Worm (Caenorhabditis elegans) whole organism, L1 larva: ENCODE results near the gene srh-7.

Experiments used
- alr-1 ChIP-seq: fragments of 200-800 bp; sonication (Bioruptor generic); optimal IDR thresholded peaks from 2 replicates; lab custom pipeline; 2018; ENCODE audit warnings: borderline replicate concordance, mild to moderate bottlenecking, missing genetic modification characterization, missing compliant biosample characterization
- ceh-63 ChIP-seq: fragments of 200-800 bp; sonication (Bioruptor generic); optimal IDR thresholded peaks from 2 replicates; lab custom pipeline; 2018; ENCODE audit warnings: mild to moderate bottlenecking, missing genetic modification characterization, missing compliant biosample characterization
- dpl-1 ChIP-seq, 3 experiments: fragments of 150-350 bp in 2 of 3; sonication (generic microtip) in 1 of 3; optimal IDR thresholded peaks; 2 replicates each; lab custom pipeline; 2014 to 2017; ENCODE audit warnings: missing biosample characterization in 3 of 3, missing genetic modification characterization in 3 of 3, missing genetic modification reagents in 3 of 3
- efl-1 ChIP-seq, 4 experiments: fragments of 150-350 bp; optimal IDR thresholded peaks in 3 of 4; peaks in 1 of 4; 1 replicate in 1 of 4; 2 replicates in 3 of 4; lab custom pipeline; 2014; ENCODE audit warnings: missing biosample characterization in 2 of 4, missing genetic modification characterization in 2 of 4, missing genetic modification reagents in 2 of 4
- egl-13 ChIP-seq: sonication (generic microtip); optimal IDR thresholded peaks from 2 replicates; lab custom pipeline; 2016; ENCODE audit warnings: missing genotype, missing genetic modification reagents, missing genetic modification characterization, missing compliant biosample characterization
- elt-2 ChIP-seq: sonication (generic microtip); optimal IDR thresholded peaks from 2 replicates; lab custom pipeline; 2016; ENCODE audit warnings: missing genetic modification characterization, mild to moderate bottlenecking, inconsistent platforms, missing compliant biosample characterization, missing genetic modification reagents
- fkh-8 ChIP-seq: sonication (generic microtip); optimal IDR thresholded peaks from 2 replicates; lab custom pipeline; 2016; ENCODE audit warnings: mild to moderate bottlenecking, missing genetic modification characterization, missing compliant biosample characterization
- hlh-17 ChIP-seq: fragments of 200-800 bp; sonication (Bioruptor generic); optimal IDR thresholded peaks from 2 replicates; lab custom pipeline; 2018; ENCODE audit warnings: missing genetic modification characterization, mild to moderate bottlenecking, missing compliant biosample characterization, moderate library complexity, borderline replicate concordance
- nhr-237 ChIP-seq: fragments of 150-350 bp; optimal IDR thresholded peaks from 2 replicates; lab custom pipeline; 2014; ENCODE audit warnings: missing biosample characterization, missing genetic modification characterization
- nhr-77 ChIP-seq: fragments of 150-350 bp; optimal IDR thresholded peaks from 2 replicates; lab custom pipeline; 2014; ENCODE audit warnings: missing biosample characterization, missing genetic modification characterization
- pqm-1 ChIP-seq: sonication (generic microtip); optimal IDR thresholded peaks from 3 replicates; lab custom pipeline; 2017; ENCODE audit warnings: missing biosample characterization, missing genetic modification characterization
- sox-4 ChIP-seq: sonication (generic microtip); optimal IDR thresholded peaks from 2 replicates; lab custom pipeline; 2016; ENCODE audit warnings: missing genetic modification characterization, missing compliant biosample characterization
- zag-1 ChIP-seq: fragments of 150-350 bp; optimal IDR thresholded peaks from 2 replicates; lab custom pipeline; 2014; ENCODE audit warnings: missing biosample characterization, missing genetic modification characterization

The srh-7 gene

DNA sequence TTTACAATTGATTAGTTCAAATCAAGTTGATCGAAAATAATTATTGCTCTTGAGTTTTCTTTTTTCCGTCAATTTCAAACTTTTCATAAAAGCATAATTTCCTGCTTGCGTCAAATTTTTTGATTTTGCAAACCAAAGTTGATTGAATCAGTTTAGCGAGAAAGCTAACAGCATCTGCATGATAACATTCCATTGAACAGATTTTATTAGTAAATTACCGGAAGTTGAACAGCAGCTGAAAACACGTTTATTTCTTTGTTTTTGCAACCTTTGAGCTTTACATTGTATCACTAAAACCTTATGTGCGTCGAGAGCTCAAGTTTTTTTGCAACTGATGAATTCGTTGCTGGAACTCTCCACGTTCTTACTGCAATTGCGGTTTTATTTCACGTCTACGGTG is 39.5 kb downstream of the srh-7 start, which contains the start of gene srh-169:
TSS of gene srh-169 (plus strand) at position 301 of the 400 bp plus-strand sequence.
- no peak for TF ChIP-seq ceh-63 (GFP tag; lab: Kevin White, UChicago)
- no peak for TF ChIP-seq dpl-1 (GFP tag; optimal IDR thresholded peaks at IDR 0.05; lab: Kevin White, UChicago)
- no peak for TF ChIP-seq zag-1 (tag; lab: Kevin White, UChicago)
- no peak for TF ChIP-seq efl-1 (optimal IDR thresholded peaks at IDR 0.05; lab: Kevin White, UChicago)
- peak in 1 of 2 experiments; percentile 24 for TF ChIP-seq efl-1 (GFP tag; optimal IDR thresholded peaks at IDR 0.05 in 1 of 2; lab: Kevin White, UChicago)
- TF ChIP-seq hlh-17 (GFP tag; lab: Kevin White, UChicago): no peak
- no peak for TF ChIP-seq alr-1
- TF ChIP-seq elt-2: no peak
- TF ChIP-seq, all 84 proteins: peak for 1

DNA sequence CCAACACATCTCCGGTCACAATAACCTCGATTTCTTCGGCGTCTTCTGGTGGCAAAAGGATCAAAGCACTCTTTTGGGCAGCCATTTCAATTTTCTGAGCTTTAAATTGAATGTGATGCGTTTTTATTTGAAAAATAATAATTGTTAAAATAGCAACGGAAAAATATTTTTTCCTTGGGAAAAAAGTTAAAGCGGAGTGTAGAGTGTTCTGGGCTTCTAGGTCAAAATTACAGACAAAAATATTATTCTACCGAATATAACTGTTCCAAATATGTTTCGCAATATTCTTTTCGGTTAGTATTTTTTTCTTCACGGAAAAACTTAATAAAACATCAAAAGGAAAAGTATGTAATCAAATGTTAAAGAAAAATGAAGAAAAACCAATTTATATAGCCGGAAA is 47.0 kb downstream of the srh-7 start, which contains the start of gene djr-1.2:
TSS of gene djr-1.2 (minus strand) at position 101 of the 400 bp plus-strand sequence.
- no peak for TF ChIP-seq fkh-8 (tag; lab: Kevin White, UChicago)
- no peak for TF ChIP-seq sox-4 (tag; lab: Kevin White, UChicago)
- no peak for TF ChIP-seq pqm-1
- TF ChIP-seq efl-1 (optimal IDR thresholded peaks at IDR 0.05; lab: Kevin White, UChicago): no peak
- peak in 1 of 2 experiments; percentile 62 for TF ChIP-seq efl-1 (GFP tag; optimal IDR thresholded peaks at IDR 0.05 in 1 of 2; lab: Kevin White, UChicago)
- TF ChIP-seq egl-13 (tag; lab: Kevin White, UChicago): no peak

DNA sequence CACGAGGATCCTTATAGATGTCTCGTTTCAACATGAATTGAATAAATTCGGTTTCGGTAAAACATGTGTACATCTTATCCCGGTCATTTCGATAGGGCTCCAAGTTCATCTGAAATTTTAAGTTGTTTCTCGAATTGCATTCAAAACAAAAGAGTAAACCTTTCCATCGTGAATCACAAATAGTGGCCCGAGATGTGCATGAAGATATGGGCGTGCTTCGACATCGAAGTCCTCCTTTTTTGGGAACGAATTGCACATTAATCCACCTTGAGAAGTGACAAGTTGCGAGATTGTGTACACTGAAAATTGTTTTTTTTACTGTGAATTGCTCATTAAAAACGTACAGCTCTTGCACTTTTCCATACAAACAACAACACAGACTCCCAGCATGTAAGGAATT is 48.2 kb downstream of the srh-7 start:
- TF ChIP-seq alr-1: no peak
- no peak for TF ChIP-seq nhr-237 (tag; lab: Kevin White, UChicago)
- no peak for TF ChIP-seq nhr-77
